Fruit fly (Drosophila melanogaster) Kc167 (cell line): ENCODE results near the gene nAChRbeta3.

ENCODE experiments used
- Myc ChIP-seq: fragments of >200 bp; optimal IDR thresholded peaks from 2 replicates; lab custom pipeline; 2017; ENCODE audit warnings: missing external identifiers
- Sin3A ChIP-seq: fragments of >200 bp; optimal IDR thresholded peaks from 2 replicates; lab custom pipeline; 2018; ENCODE audit warnings: missing external identifiers
- h ChIP-seq: fragments of >200 bp; optimal IDR thresholded peaks from 3 replicates; lab custom pipeline; 2018; ENCODE audit warnings: missing external identifiers
- insv ChIP-seq: fragments of >200 bp; optimal IDR thresholded peaks from 3 replicates; lab custom pipeline; 2018; ENCODE audit warnings: missing external identifiers
- psq ChIP-seq: fragments of >200 bp; optimal IDR thresholded peaks from 2 replicates; lab custom pipeline; 2017; ENCODE audit warnings: missing external identifiers
- ttk ChIP-seq: sonication (Bioruptor generic); optimal IDR thresholded peaks from 2 replicates; lab custom pipeline; 2017; ENCODE audit warnings: missing external identifiers

dm6 chr2L:530245-530644 lies 14.7 kb upstream of the nAChRbeta3 start:
- TF ChIP-seq Sin3A (lab: Kevin White, UChicago) (no peak), psq (lab: Kevin White, UChicago) (no peak), h (lab: Kevin White, UChicago) (no peak), insv (lab: Kevin White, UChicago) (no peak), Myc (lab: Kevin White, UChicago) (no peak), ttk (no peak)
